Worm (Caenorhabditis elegans) whole organism, L1 larva: Measurements from ENCODE around the gene F09C8.1.

Source experiments
- C34B4.2 ChIP-seq: sonication (generic microtip); optimal IDR thresholded peaks from 2 replicates; lab custom pipeline; 2017; ENCODE audit warnings: mild to moderate bottlenecking, missing genetic modification characterization, missing compliant biosample characterization
- aha-1 ChIP-seq: fragments of 150-350 bp; optimal IDR thresholded peaks from 2 replicates; lab custom pipeline; 2014; ENCODE audit warnings: missing biosample characterization, missing genetic modification characterization
- blmp-1 ChIP-seq: fragments of 150-350 bp; optimal IDR thresholded peaks from 2 replicates; lab custom pipeline; 2014; ENCODE audit warnings: missing biosample characterization, missing genetic modification characterization
- ceh-90 ChIP-seq: sonication (generic microtip); optimal IDR thresholded peaks from 2 replicates; lab custom pipeline; 2016; ENCODE audit warnings: missing genetic modification characterization, missing compliant biosample characterization
- ces-1 ChIP-seq: fragments of 150-350 bp; optimal IDR thresholded peaks from 2 replicates; lab custom pipeline; 2014; ENCODE audit warnings: missing biosample characterization, missing genetic modification reagents, missing genetic modification characterization
- efl-1 ChIP-seq, 4 experiments: fragments of 150-350 bp; optimal IDR thresholded peaks in 3 of 4; peaks in 1 of 4; 1 replicate in 1 of 4; 2 replicates in 3 of 4; lab custom pipeline; 2014; ENCODE audit warnings: missing biosample characterization in 2 of 4, missing genetic modification characterization in 2 of 4, missing genetic modification reagents in 2 of 4
- efl-3 ChIP-seq: fragments of 200-800 bp; sonication (Bioruptor generic); optimal IDR thresholded peaks from 2 replicates; lab custom pipeline; 2018; ENCODE audit warnings: mild to moderate bottlenecking, missing genetic modification characterization, missing compliant biosample characterization
- egl-13 ChIP-seq: sonication (generic microtip); optimal IDR thresholded peaks from 2 replicates; lab custom pipeline; 2016; ENCODE audit warnings: missing genotype, missing genetic modification reagents, missing genetic modification characterization, missing compliant biosample characterization
- egl-27 ChIP-seq, 2 experiments: fragments of 150-350 bp in 1 of 2; sonication (generic microtip); optimal IDR thresholded peaks; 3 replicates each; lab custom pipeline; 2017 to 2018; ENCODE audit warnings: missing biosample characterization in 2 of 2, missing genetic modification characterization in 2 of 2, missing genetic modification reagents in 2 of 2
- elt-2 ChIP-seq: sonication (generic microtip); optimal IDR thresholded peaks from 2 replicates; lab custom pipeline; 2016; ENCODE audit warnings: missing genetic modification characterization, mild to moderate bottlenecking, inconsistent platforms, missing compliant biosample characterization, missing genetic modification reagents
- elt-3 ChIP-seq, 6 experiments: fragments of 150-350 bp in 1 of 6; sonication (generic microtip); optimal IDR thresholded peaks; 2 replicates each; lab custom pipeline; 2017 to 2018; ENCODE audit warnings: missing biosample characterization in 6 of 6, missing genetic modification characterization in 6 of 6, inconsistent platforms in 1 of 6
- ets-5 ChIP-seq: fragments of 200-800 bp; sonication (Bioruptor generic); IDR thresholded peaks from 2 replicates; pipeline ENCODE4 v1.3.6; 2022; ENCODE audit warnings: missing genetic modification characterization, missing compliant biosample characterization
- fkh-4 ChIP-seq: sonication (generic microtip); optimal IDR thresholded peaks from 2 replicates; lab custom pipeline; 2016; ENCODE audit warnings: missing compliant biosample characterization, missing genetic modification characterization, borderline replicate concordance
- fos-1 ChIP-seq: fragments of 150-350 bp; optimal IDR thresholded peaks from 2 replicates; lab custom pipeline; 2014; ENCODE audit warnings: missing biosample characterization, missing genetic modification characterization
- grh-1 ChIP-seq: fragments of 200-800 bp; sonication (Bioruptor generic); IDR thresholded peaks from 2 replicates; pipeline ENCODE4 v1.3.6; 2022; ENCODE audit warnings: missing genetic modification reagents, missing genetic modification characterization, missing compliant biosample characterization
- hlh-17 ChIP-seq: fragments of 200-800 bp; sonication (Bioruptor generic); optimal IDR thresholded peaks from 2 replicates; lab custom pipeline; 2018; ENCODE audit warnings: missing genetic modification characterization, mild to moderate bottlenecking, missing compliant biosample characterization, moderate library complexity, borderline replicate concordance
- hlh-4 ChIP-seq: sonication (generic microtip); optimal IDR thresholded peaks from 2 replicates; lab custom pipeline; 2016; ENCODE audit warnings: mild to moderate bottlenecking, missing genetic modification characterization, missing compliant biosample characterization
- hpl-2 ChIP-seq: fragments of 150-350 bp; optimal IDR thresholded peaks from 2 replicates; lab custom pipeline; 2014; ENCODE audit warnings: missing biosample characterization, missing genetic modification reagents, missing genetic modification characterization
- irx-1 ChIP-seq: sonication (generic microtip); optimal IDR thresholded peaks from 2 replicates; lab custom pipeline; 2016; ENCODE audit warnings: missing genetic modification characterization, missing compliant biosample characterization
- jun-1 ChIP-seq: fragments of 150-350 bp; optimal IDR thresholded peaks from 2 replicates; lab custom pipeline; 2014; ENCODE audit warnings: missing biosample characterization, missing genetic modification reagents, missing genetic modification characterization
- lin-13 ChIP-seq: fragments of 150-350 bp; optimal IDR thresholded peaks from 2 replicates; lab custom pipeline; 2014; ENCODE audit warnings: missing biosample characterization, missing genetic modification reagents, missing genetic modification characterization
- lin-14 ChIP-seq: fragments of 200-800 bp; sonication (Bioruptor generic); optimal IDR thresholded peaks from 2 replicates; lab custom pipeline; 2018; ENCODE audit warnings: mild to moderate bottlenecking, missing genetic modification characterization, moderate library complexity, missing compliant biosample characterization
- lin-35 ChIP-seq, 2 experiments: fragments of 150-350 bp; optimal IDR thresholded peaks; 2 replicates each; lab custom pipeline; 2014; ENCODE audit warnings: missing biosample characterization in 2 of 2, missing genetic modification characterization in 2 of 2, missing genetic modification reagents in 2 of 2
- lin-39 ChIP-seq: fragments of 150-350 bp; optimal IDR thresholded peaks from 2 replicates; lab custom pipeline; 2014; ENCODE audit warnings: missing biosample characterization, missing genetic modification reagents, missing genetic modification characterization
- lir-3 ChIP-seq: sonication (generic microtip); optimal IDR thresholded peaks from 2 replicates; lab custom pipeline; 2016; ENCODE audit warnings: mild to moderate bottlenecking, missing genetic modification characterization, moderate library complexity, missing compliant biosample characterization; ENCODE audit not compliant: poor library complexity
- lsy-2 ChIP-seq, 2 experiments: fragments of 150-350 bp; optimal IDR thresholded peaks; 2 replicates each; lab custom pipeline; 2014; ENCODE audit warnings: missing biosample characterization in 2 of 2, missing genetic modification characterization in 2 of 2
- mdl-1 ChIP-seq, 2 experiments: fragments of 150-350 bp; optimal IDR thresholded peaks; 2 replicates each; lab custom pipeline; 2014 to 2017; ENCODE audit warnings: missing biosample characterization in 2 of 2, missing genetic modification characterization in 2 of 2, inconsistent platforms in 1 of 2
- mep-1 ChIP-seq: fragments of 150-350 bp; optimal IDR thresholded peaks from 2 replicates; lab custom pipeline; 2014; ENCODE audit warnings: missing biosample characterization, missing genetic modification characterization
- nhr-19 ChIP-seq: fragments of 200-800 bp; sonication (Bioruptor generic); conservative IDR thresholded peaks from 2 replicates; pipeline ENCODE4 v1.3.6; 2022; ENCODE audit warnings: missing genetic modification characterization, missing compliant biosample characterization
- nhr-20 ChIP-seq: sonication (generic microtip); optimal IDR thresholded peaks from 2 replicates; lab custom pipeline; 2016; ENCODE audit warnings: mild to moderate bottlenecking, missing genetic modification characterization, missing compliant biosample characterization
- nhr-28 ChIP-seq: fragments of 150-350 bp; optimal IDR thresholded peaks from 2 replicates; lab custom pipeline; 2014; ENCODE audit warnings: missing biosample characterization, missing genetic modification characterization
- nhr-47 ChIP-seq: sonication (generic microtip); optimal IDR thresholded peaks from 2 replicates; lab custom pipeline; 2016; ENCODE audit warnings: mild to moderate bottlenecking, missing genetic modification characterization, moderate library complexity, missing compliant biosample characterization
- nhr-71 ChIP-seq: sonication (generic microtip); optimal IDR thresholded peaks from 2 replicates; lab custom pipeline; 2016; ENCODE audit warnings: mild to moderate bottlenecking, missing genetic modification characterization, moderate library complexity, missing compliant biosample characterization
- nhr-85 ChIP-seq: sonication (generic microtip); peaks from one replicate; lab custom pipeline; 2016; ENCODE audit warnings: missing genetic modification characterization, inconsistent platforms, missing compliant biosample characterization
- nhr-90 ChIP-seq: sonication (generic microtip); optimal IDR thresholded peaks from 2 replicates; lab custom pipeline; 2016; ENCODE audit warnings: mild to moderate bottlenecking, missing genetic modification characterization, missing compliant biosample characterization; ENCODE audit not compliant: poor library complexity
- pag-3 ChIP-seq: sonication (generic microtip); optimal IDR thresholded peaks from 2 replicates; lab custom pipeline; 2017; ENCODE audit warnings: missing genetic modification characterization, mild to moderate bottlenecking, missing compliant biosample characterization, antibody characterized with exemption, borderline replicate concordance; ENCODE audit not compliant: insufficient read depth
- pax-3 ChIP-seq: fragments of 200-800 bp; sonication (Bioruptor generic); optimal IDR thresholded peaks from 2 replicates; lab custom pipeline; 2018; ENCODE audit warnings: mild to moderate bottlenecking, missing genetic modification characterization, moderate library complexity, missing compliant biosample characterization
- pqm-1 ChIP-seq: sonication (generic microtip); optimal IDR thresholded peaks from 3 replicates; lab custom pipeline; 2017; ENCODE audit warnings: missing biosample characterization, missing genetic modification characterization
- snu-23 ChIP-seq: sonication (generic microtip); optimal IDR thresholded peaks from 2 replicates; lab custom pipeline; 2016; ENCODE audit warnings: missing genetic modification characterization, missing compliant biosample characterization
- sptf-1 ChIP-seq: fragments of 150-350 bp; optimal IDR thresholded peaks from 2 replicates; lab custom pipeline; 2014; ENCODE audit warnings: missing biosample characterization, missing genetic modification characterization
- unc-86 ChIP-seq: sonication (generic microtip); optimal IDR thresholded peaks from 2 replicates; lab custom pipeline; 2016; ENCODE audit warnings: missing genetic modification characterization, missing compliant biosample characterization
- vab-15 ChIP-seq: sonication (generic microtip); optimal IDR thresholded peaks from 2 replicates; lab custom pipeline; 2017; ENCODE audit warnings: missing genotype, mild to moderate bottlenecking, missing genetic modification characterization, missing compliant biosample characterization
- zag-1 ChIP-seq: fragments of 150-350 bp; optimal IDR thresholded peaks from 2 replicates; lab custom pipeline; 2014; ENCODE audit warnings: missing biosample characterization, missing genetic modification characterization
- zip-4 ChIP-seq: fragments of 200-800 bp; sonication (Bioruptor generic); optimal IDR thresholded peaks from 2 replicates; lab custom pipeline; 2018; ENCODE audit warnings: mild to moderate bottlenecking, missing genetic modification characterization, moderate library complexity, missing compliant biosample characterization
- ztf-11 ChIP-seq, 2 experiments: sonication (generic microtip); optimal IDR thresholded peaks; 2 replicates each; lab custom pipeline; 2016 to 2017; ENCODE audit warnings: missing genetic modification characterization in 2 of 2, missing biosample characterization in 1 of 2, missing compliant biosample characterization in 1 of 2

The F09C8.1 gene

DNA sequence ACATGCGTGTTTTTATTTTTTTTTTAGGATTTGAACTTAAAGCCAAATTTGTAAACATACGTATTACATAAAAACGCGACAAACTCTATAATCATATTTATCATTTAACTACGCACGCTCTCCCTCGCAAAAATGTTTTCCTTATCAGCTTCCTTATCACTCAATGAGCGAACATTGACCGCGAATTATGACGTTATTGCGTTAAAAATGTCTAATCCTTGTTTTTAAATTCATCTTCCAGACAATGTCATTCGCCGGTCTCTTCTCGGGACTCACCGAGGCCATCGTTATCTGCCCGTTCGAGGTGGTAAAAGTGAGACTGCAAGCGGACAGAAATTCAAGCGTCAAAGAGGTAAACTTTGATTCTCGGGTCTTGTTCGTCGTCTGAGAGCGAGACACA is 29.2 kb upstream of the F09C8.1 start:
- TF ChIP-seq snu-23 (peak; percentile 19), lin-39 (no peak), irx-1 (tag; lab: Kevin White, UChicago) (no peak), C34B4.2 (tag; lab: Kevin White, UChicago) (no peak), lin-35 (GFP tag; optimal IDR thresholded peaks at IDR 0.05; lab: Kevin White, UChicago) (peak in 1 of 2 experiments; percentile 65), lsy-2 (tag; optimal IDR thresholded peaks at IDR 0.05; lab: Kevin White, UChicago) (no peak), efl-1 (optimal IDR thresholded peaks at IDR 0.05; lab: Kevin White, UChicago) (no peak), efl-1 (GFP tag; optimal IDR thresholded peaks at IDR 0.05 in 1 of 2; lab: Kevin White, UChicago) (peak in 1 of 2 experiments; percentile 3), grh-1 (no peak), pax-3 (tag; lab: Kevin White, UChicago) (no peak), nhr-19 (GFP tag; lab: Robert Waterston, UW) (peak; percentile 78), nhr-47 (peak; percentile 15), efl-3 (GFP tag; lab: Kevin White, UChicago) (no peak), nhr-85 (peak; percentile 76), nhr-71 (tag; lab: Kevin White, UChicago) (peak; percentile 73), fkh-4 (no peak), egl-27 (tag; optimal IDR thresholded peaks at IDR 0.05; lab: Kevin White, UChicago) (no peak), hpl-2 (no peak), egl-13 (tag; lab: Kevin White, UChicago) (no peak), elt-2 (tag; lab: Kevin White, UChicago) (peak; percentile 99), aha-1 (tag; lab: Kevin White, UChicago) (no peak), vab-15 (tag; lab: Kevin White, UChicago) (no peak), lir-3 (tag; lab: Kevin White, UChicago) (no peak), ztf-11 (tag; optimal IDR thresholded peaks at IDR 0.05; lab: Kevin White, UChicago) (no peak), lin-13 (GFP tag; lab: Kevin White, UChicago) (no peak), pqm-1 (tag; lab: Kevin White, UChicago) (no peak), nhr-90 (tag; lab: Kevin White, UChicago) (peak; percentile 60), zip-4 (GFP tag; lab: Kevin White, UChicago) (no peak), blmp-1 (tag; lab: Kevin White, UChicago) (peak; percentile 22), nhr-20 (peak; percentile 66), lin-14 (GFP tag; lab: Kevin White, UChicago) (peak; percentile 52), elt-3 (tag; optimal IDR thresholded peaks at IDR 0.05; lab: Kevin White, UChicago) (peak; percentile 89 to 98 (median 94)), mdl-1 (tag; optimal IDR thresholded peaks at IDR 0.05; lab: Kevin White, UChicago) (peak in 1 of 2 experiments; percentile 18), jun-1 (peak; percentile 14)

ce11 chrX:16189227-16189906 is 26.0 kb upstream of the F09C8.1 start, which contains the start of gene slc-25A21:
Gene slc-25A21, plus strand, starts transcription at chrX:16189856.
- TF ChIP-seq blmp-1 (tag; lab: Kevin White, UChicago) (peak; percentile 26), nhr-28 (tag; lab: Kevin White, UChicago) (no peak), nhr-85 (peak; percentile 63), unc-86 (tag; lab: Kevin White, UChicago) (no peak), mdl-1 (tag; optimal IDR thresholded peaks at IDR 0.05; lab: Kevin White, UChicago) (no peak), lin-14 (GFP tag; lab: Kevin White, UChicago) (peak; percentile 53)
- TF ChIP-seq, all 84 proteins: peak for 3

DNA sequence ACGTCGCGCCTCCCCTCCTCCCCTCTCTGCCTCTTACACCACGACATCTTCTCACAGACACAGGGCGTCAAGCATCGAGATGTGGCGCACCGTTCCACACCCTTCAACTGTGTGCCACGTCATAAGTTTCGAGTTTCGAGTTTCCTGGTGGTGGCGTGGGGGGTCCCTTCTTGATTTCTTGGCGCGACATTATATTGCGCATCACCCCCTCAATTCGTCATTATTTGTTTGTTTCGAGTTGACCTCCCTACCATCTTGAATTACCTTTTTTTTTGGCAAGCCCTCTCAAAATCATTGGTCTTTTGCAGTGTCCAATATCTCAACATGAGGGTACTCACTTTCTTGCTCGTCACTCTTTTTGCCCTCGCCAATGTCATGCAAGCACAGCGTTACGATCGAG is 20.7 kb upstream of the F09C8.1 start, which contains the start of gene nlp-67:
TSS of gene nlp-67 (plus strand) at position 301 of the 400 bp plus-strand sequence.
- TF ChIP-seq egl-27 (tag; optimal IDR thresholded peaks at IDR 0.05; lab: Kevin White, UChicago) = no peak
- TF ChIP-seq mep-1 (tag; lab: Kevin White, UChicago) = no peak
- no peak for TF ChIP-seq pag-3 (tag; lab: Kevin White, UChicago)
- no peak for TF ChIP-seq hlh-4 (tag; lab: Kevin White, UChicago)
- no peak for TF ChIP-seq hpl-2
- no peak for TF ChIP-seq hlh-17 (GFP tag; lab: Kevin White, UChicago)
- no peak for TF ChIP-seq ceh-90 (tag; lab: Kevin White, UChicago)
- no peak for TF ChIP-seq pqm-1 (tag; lab: Kevin White, UChicago)
- TF ChIP-seq nhr-47 = no peak
- no peak for TF ChIP-seq zag-1 (tag; lab: Kevin White, UChicago)
- TF ChIP-seq lin-13 (GFP tag; lab: Kevin White, UChicago) = no peak
- no peak for TF ChIP-seq egl-13 (tag; lab: Kevin White, UChicago)
- no peak for TF ChIP-seq ets-5 (GFP tag; lab: Robert Waterston, UW)
- TF ChIP-seq fos-1 (tag; lab: Kevin White, UChicago) = no peak
- TF ChIP-seq ces-1 (GFP tag; lab: Kevin White, UChicago) = no peak
- TF ChIP-seq unc-86 (tag; lab: Kevin White, UChicago) = no peak
- TF ChIP-seq elt-3 (tag; optimal IDR thresholded peaks at IDR 0.05; lab: Kevin White, UChicago) = no peak
- TF ChIP-seq sptf-1 (tag; lab: Kevin White, UChicago) = no peak
